Worm (Caenorhabditis elegans) whole organism, midembryonic: Measurements from ENCODE around the gene Y32H12A.8.

Experiments used
- T22C8.4 ChIP-seq: fragments of 200-800 bp; sonication (Bioruptor generic); IDR thresholded peaks from 2 replicates; pipeline ENCODE4 v1.3.6; 2022; ENCODE audit warnings: missing genetic modification characterization, missing compliant biosample characterization
- cog-1 ChIP-seq: sonication (generic microtip); optimal IDR thresholded peaks from 2 replicates; lab custom pipeline; 2016; ENCODE audit warnings: missing genetic modification characterization, missing compliant biosample characterization
- flt-1 ChIP-seq: fragments of 200-800 bp; sonication (Bioruptor generic); IDR thresholded peaks from 2 replicates; pipeline ENCODE4 v1.3.6; 2022; ENCODE audit warnings: missing genetic modification characterization, missing compliant biosample characterization
- klf-2 ChIP-seq: fragments of 200-800 bp; sonication (Bioruptor generic); conservative IDR thresholded peaks from 2 replicates; pipeline ENCODE4 v1.3.6; 2022; ENCODE audit warnings: missing genetic modification reagents, missing genetic modification characterization, missing compliant biosample characterization
- med-1 ChIP-seq: sonication (generic microtip); optimal IDR thresholded peaks from 2 replicates; lab custom pipeline; 2017; ENCODE audit warnings: missing genetic modification characterization, mild to moderate bottlenecking, missing compliant biosample characterization, antibody characterized with exemption, missing genetic modification reagents; ENCODE audit not compliant: insufficient read depth
- ref-1 ChIP-seq: fragments of 200-800 bp; sonication (Bioruptor generic); conservative IDR thresholded peaks from 2 replicates; pipeline ENCODE4 v1.3.6; 2022; ENCODE audit warnings: missing genetic modification reagents, missing genetic modification characterization, missing compliant biosample characterization
- tab-1 ChIP-seq: fragments of 200-800 bp; sonication (Bioruptor generic); IDR thresholded peaks from 2 replicates; pipeline ENCODE4 v1.3.6; 2022; ENCODE audit warnings: missing genetic modification characterization, missing compliant biosample characterization
- ztf-23 ChIP-seq: fragments of 200-800 bp; sonication (Bioruptor generic); IDR thresholded peaks from 2 replicates; pipeline ENCODE4 v1.3.6; 2022; ENCODE audit warnings: missing genetic modification reagents, missing genetic modification characterization, missing compliant biosample characterization
- ztf-29 ChIP-seq: fragments of 200-800 bp; sonication (Bioruptor generic); IDR thresholded peaks from 2 replicates; pipeline ENCODE4 v1.3.6; 2022; ENCODE audit warnings: missing genetic modification reagents, missing genetic modification characterization, missing compliant biosample characterization

Gene Y32H12A.8

ce11 chrIII:5407588-5407987 lies 1.8 kb upstream of the Y32H12A.8 start, which contains the start of gene W03A5.1:
Gene W03A5.1 (plus strand): TSS chrIII:5407888.
- TF ChIP-seq tab-1 (GFP tag; lab: Robert Waterston, UW) (no peak), T22C8.4 (GFP tag; lab: Robert Waterston, UW) (no peak), cog-1 (tag; lab: Kevin White, UChicago) (no peak), flt-1 (no peak), ztf-29 (GFP tag; lab: Robert Waterston, UW) (no peak), med-1 (GFP tag; lab: Kevin White, UChicago) (no peak), klf-2 (no peak), ref-1 (no peak), ztf-23 (GFP tag; lab: Robert Waterston, UW) (no peak)

- TF ChIP-seq ref-1 (no peak), flt-1 (no peak), tab-1 (GFP tag; lab: Robert Waterston, UW) (no peak), klf-2 (no peak), cog-1 (tag; lab: Kevin White, UChicago) (no peak), ztf-29 (GFP tag; lab: Robert Waterston, UW) (no peak), T22C8.4 (GFP tag; lab: Robert Waterston, UW) (no peak), ztf-23 (GFP tag; lab: Robert Waterston, UW) (no peak), med-1 (GFP tag; lab: Kevin White, UChicago) (no peak)
Observed at ce11 chrIII:5407060-5407459, 1.2 kb upstream of the Y32H12A.8 start.

- TF ChIP-seq cog-1 (tag; lab: Kevin White, UChicago) = no peak
- no peak for TF ChIP-seq klf-2
- no peak for TF ChIP-seq tab-1 (GFP tag; lab: Robert Waterston, UW)
- no peak for TF ChIP-seq ztf-23 (GFP tag; lab: Robert Waterston, UW)
- no peak for TF ChIP-seq med-1 (GFP tag; lab: Kevin White, UChicago)
- TF ChIP-seq ztf-29 (GFP tag; lab: Robert Waterston, UW) = no peak
- no peak for TF ChIP-seq T22C8.4 (GFP tag; lab: Robert Waterston, UW)
- TF ChIP-seq flt-1 = no peak
- TF ChIP-seq ref-1 = no peak
Observed at ce11 chrIII:5406314-5406713, 477 bp upstream of the Y32H12A.8 start.

ce11 chrIII:5404998-5405397 lies 839 bp downstream of the Y32H12A.8 start:
- TF ChIP-seq ref-1 = no peak
- TF ChIP-seq T22C8.4 (GFP tag; lab: Robert Waterston, UW) = no peak
- TF ChIP-seq klf-2 = no peak
- no peak for TF ChIP-seq flt-1
- no peak for TF ChIP-seq ztf-23 (GFP tag; lab: Robert Waterston, UW)
- no peak for TF ChIP-seq cog-1 (tag; lab: Kevin White, UChicago)
- TF ChIP-seq med-1 (GFP tag; lab: Kevin White, UChicago) = no peak

ce11 chrIII:5402419-5402818 lies 3.4 kb downstream of the Y32H12A.8 start:
- TF ChIP-seq flt-1 (no peak), T22C8.4 (GFP tag; lab: Robert Waterston, UW) (no peak), ref-1 (no peak), cog-1 (tag; lab: Kevin White, UChicago) (no peak), klf-2 (no peak), ztf-29 (GFP tag; lab: Robert Waterston, UW) (no peak), ztf-23 (GFP tag; lab: Robert Waterston, UW) (no peak), tab-1 (GFP tag; lab: Robert Waterston, UW) (no peak), med-1 (GFP tag; lab: Kevin White, UChicago) (no peak)

- TF ChIP-seq tab-1 (GFP tag; lab: Robert Waterston, UW) (no peak), ref-1 (no peak), ztf-23 (GFP tag; lab: Robert Waterston, UW) (no peak), T22C8.4 (GFP tag; lab: Robert Waterston, UW) (no peak), cog-1 (tag; lab: Kevin White, UChicago) (no peak), med-1 (GFP tag; lab: Kevin White, UChicago) (no peak), ztf-29 (GFP tag; lab: Robert Waterston, UW) (no peak), flt-1 (no peak), klf-2 (no peak)
Observed at ce11 chrIII:5395746-5396145, 10.1 kb downstream of the Y32H12A.8 start.

- TF ChIP-seq ztf-23 (GFP tag; lab: Robert Waterston, UW) = no peak
- no peak for TF ChIP-seq med-1 (GFP tag; lab: Kevin White, UChicago)
- no peak for TF ChIP-seq flt-1
- no peak for TF ChIP-seq tab-1 (GFP tag; lab: Robert Waterston, UW)
- no peak for TF ChIP-seq klf-2
Observed at ce11 chrIII:5389365-5389764, 16.5 kb downstream of the Y32H12A.8 start.

ce11 chrIII:5388113-5388512 lies 17.7 kb downstream of the Y32H12A.8 start:
- TF ChIP-seq med-1 (GFP tag; lab: Kevin White, UChicago) (no peak), flt-1 (no peak), tab-1 (GFP tag; lab: Robert Waterston, UW) (no peak), ztf-23 (GFP tag; lab: Robert Waterston, UW) (no peak), ref-1 (no peak), ztf-29 (GFP tag; lab: Robert Waterston, UW) (no peak), klf-2 (no peak), cog-1 (tag; lab: Kevin White, UChicago) (no peak), T22C8.4 (GFP tag; lab: Robert Waterston, UW) (no peak)

- no peak for TF ChIP-seq ztf-23 (GFP tag; lab: Robert Waterston, UW)
- TF ChIP-seq ztf-29 (GFP tag; lab: Robert Waterston, UW) = no peak
- TF ChIP-seq T22C8.4 (GFP tag; lab: Robert Waterston, UW) = no peak
- no peak for TF ChIP-seq cog-1 (tag; lab: Kevin White, UChicago)
- no peak for TF ChIP-seq ref-1
- TF ChIP-seq tab-1 (GFP tag; lab: Robert Waterston, UW) = no peak
Observed at ce11 chrIII:5385315-5385714, 20.5 kb downstream of the Y32H12A.8 start, which contains the start of gene Y32H12A.7. Gene Y32H12A.7 (minus strand): TSS chrIII:5385415.

ce11 chrIII:5382073-5382472 lies 23.8 kb downstream of the Y32H12A.8 start, which contains the start of gene Y32H12A.6:
Gene Y32H12A.6 (minus strand): TSS chrIII:5382173.
- no peak for TF ChIP-seq flt-1
- TF ChIP-seq ref-1 = no peak
- no peak for TF ChIP-seq ztf-29 (GFP tag; lab: Robert Waterston, UW)
- no peak for TF ChIP-seq tab-1 (GFP tag; lab: Robert Waterston, UW)
- no peak for TF ChIP-seq med-1 (GFP tag; lab: Kevin White, UChicago)
- TF ChIP-seq T22C8.4 (GFP tag; lab: Robert Waterston, UW) = no peak
- TF ChIP-seq klf-2 = no peak
- no peak for TF ChIP-seq cog-1 (tag; lab: Kevin White, UChicago)
- no peak for TF ChIP-seq ztf-23 (GFP tag; lab: Robert Waterston, UW)
